Worm (Caenorhabditis elegans): ENCODE measurements around the gene C03B1.13.

ce11 chrX:6289038-6289437 is 48.8 kb downstream of the C03B1.13 start:
- TF ChIP-seq fkh-10 (GFP tag; optimal IDR thresholded peaks at IDR 0.05) = no peak
- TF ChIP-seq nhr-10 (tag; optimal IDR thresholded peaks at IDR 0.05) = no peak
- no peak for TF ChIP-seq ceh-44 (GFP tag; IDR thresholded peaks at IDR 0.05)
- no peak for TF ChIP-seq nhr-6 (tag; optimal IDR thresholded peaks at IDR 0.05)
- TF ChIP-seq ceh-28 (tag; optimal IDR thresholded peaks at IDR 0.05) = no peak
- no peak for TF ChIP-seq F44E2.7 (GFP tag; IDR thresholded peaks at IDR 0.05)
- no peak for TF ChIP-seq madf-9 (GFP tag; conservative IDR thresholded peaks at IDR 0.05)
- no peak for TF ChIP-seq ama-1 (optimal IDR thresholded peaks at IDR 0.05)
- TF ChIP-seq snpc-4 (tag; optimal IDR thresholded peaks at IDR 0.05) = no peak
